Worm (Caenorhabditis elegans) whole organism, mixed stage, embryonic: ENCODE measurements around the gene col-144.
A peak's percentile ranks its signal among the peaks of the same experiment; 100 is the strongest.

Source experiments
- bed-3 ChIP-seq: fragments of 200-800 bp; sonication (Bioruptor generic); optimal IDR thresholded peaks from 3 replicates; lab custom pipeline; 2018; ENCODE audit warnings: mild to moderate bottlenecking, missing genetic modification characterization, moderate library complexity, missing compliant biosample characterization
- blmp-1 ChIP-seq: fragments of 150-350 bp; optimal IDR thresholded peaks from 2 replicates; lab custom pipeline; 2014; ENCODE audit warnings: missing biosample characterization, missing genetic modification characterization
- ceh-39 ChIP-seq: fragments of 150-350 bp; optimal IDR thresholded peaks from 2 replicates; lab custom pipeline; 2014; ENCODE audit warnings: missing biosample characterization, missing genetic modification characterization
- ceh-43 ChIP-seq: fragments of 200-800 bp; sonication (Bioruptor generic); optimal IDR thresholded peaks from 2 replicates; lab custom pipeline; 2018; ENCODE audit warnings: mild to moderate bottlenecking, missing genetic modification characterization, moderate library complexity, missing compliant biosample characterization
- ceh-83 ChIP-seq: fragments of 200-800 bp; sonication (Bioruptor generic); optimal IDR thresholded peaks from 2 replicates; lab custom pipeline; 2018; ENCODE audit warnings: mild to moderate bottlenecking, missing genetic modification characterization, missing compliant biosample characterization
- ces-1 ChIP-seq: fragments of 150-350 bp; optimal IDR thresholded peaks from 2 replicates; lab custom pipeline; 2014; ENCODE audit warnings: missing biosample characterization, missing genetic modification reagents, missing genetic modification characterization
- cnd-1 ChIP-seq: fragments of 200-800 bp; sonication (Bioruptor generic); optimal IDR thresholded peaks from 2 replicates; lab custom pipeline; 2018; ENCODE audit warnings: mild to moderate bottlenecking, missing genetic modification characterization, missing compliant biosample characterization
- drap-1 ChIP-seq: fragments of 200-800 bp; sonication (Bioruptor generic); optimal IDR thresholded peaks from 3 replicates; lab custom pipeline; 2018; ENCODE audit warnings: mild to moderate bottlenecking, missing genetic modification characterization, missing compliant biosample characterization
- elt-1 ChIP-seq: sonication (generic microtip); optimal IDR thresholded peaks from 2 replicates; lab custom pipeline; 2017; ENCODE audit warnings: missing genetic modification characterization, mild to moderate bottlenecking, missing compliant biosample characterization, antibody characterized with exemption, moderate library complexity, borderline replicate concordance; ENCODE audit not compliant: insufficient read depth
- elt-3 ChIP-seq: fragments of 150-350 bp; optimal IDR thresholded peaks from 2 replicates; lab custom pipeline; 2014; ENCODE audit warnings: missing biosample characterization, missing genetic modification characterization
- hlh-1 ChIP-seq: fragments of 150-350 bp; optimal IDR thresholded peaks from 2 replicates; lab custom pipeline; 2014; ENCODE audit warnings: missing biosample characterization, missing genetic modification reagents, missing genetic modification characterization
- lin-32 ChIP-seq: fragments of 200-800 bp; sonication (Bioruptor generic); optimal IDR thresholded peaks from 2 replicates; lab custom pipeline; 2018; ENCODE audit warnings: mild to moderate bottlenecking, missing genetic modification characterization, missing compliant biosample characterization
- nhr-12 ChIP-seq: fragments of 150-350 bp; optimal IDR thresholded peaks from 2 replicates; lab custom pipeline; 2014; ENCODE audit warnings: missing biosample characterization, missing genetic modification characterization
- nhr-237 ChIP-seq: fragments of 150-350 bp; optimal IDR thresholded peaks from 2 replicates; lab custom pipeline; 2014; ENCODE audit warnings: missing biosample characterization, missing genetic modification characterization
- nhr-28 ChIP-seq: fragments of 150-350 bp; optimal IDR thresholded peaks from 2 replicates; lab custom pipeline; 2014; ENCODE audit warnings: missing biosample characterization, missing genetic modification characterization
- pha-4 ChIP-seq: fragments of 150-350 bp; optimal IDR thresholded peaks from 2 replicates; lab custom pipeline; 2018; ENCODE audit warnings: missing biosample characterization, missing genetic modification reagents, missing genetic modification characterization
- sem-2 ChIP-seq: fragments of 200-800 bp; sonication (Bioruptor generic); optimal IDR thresholded peaks from 2 replicates; lab custom pipeline; 2018; ENCODE audit warnings: mild to moderate bottlenecking, missing genetic modification characterization, missing compliant biosample characterization
- snpc-4 ChIP-seq: fragments of 150-350 bp; optimal IDR thresholded peaks from 2 replicates; lab custom pipeline; 2014; ENCODE audit warnings: missing biosample characterization, missing genetic modification characterization
- unc-120 ChIP-seq: sonication (generic microtip); optimal IDR thresholded peaks from 2 replicates; lab custom pipeline; 2017; ENCODE audit warnings: missing genetic modification characterization, missing compliant biosample characterization; ENCODE audit not compliant: poor library complexity, severe bottlenecking
- unc-62 ChIP-seq: fragments of 150-350 bp; optimal IDR thresholded peaks from 2 replicates; lab custom pipeline; 2014; ENCODE audit warnings: missing biosample characterization, missing genetic modification reagents, missing genetic modification characterization
- zip-8 ChIP-seq: fragments of 150-350 bp; optimal IDR thresholded peaks from 2 replicates; lab custom pipeline; 2014; ENCODE audit warnings: missing biosample characterization, missing genetic modification characterization
- ztf-11 ChIP-seq: fragments of 150-350 bp; optimal IDR thresholded peaks from 2 replicates; lab custom pipeline; 2014; ENCODE audit warnings: missing biosample characterization, missing genetic modification characterization

col-144 gene

ce11 chrV:9122004-9122403 lies 38.4 kb downstream of the col-144 start, which contains the start of gene F21C10.13:
Gene F21C10.13, plus strand, starts transcription at chrV:9122304.
- no peak for TF ChIP-seq ztf-11
- no peak for TF ChIP-seq ceh-83 (GFP tag; lab: Kevin White, UChicago)
- no peak for TF ChIP-seq unc-120 (tag; lab: Kevin White, UChicago)
- no peak for TF ChIP-seq zip-8 (tag; lab: Kevin White, UChicago)
- TF ChIP-seq ceh-43, result no peak
- no peak for TF ChIP-seq nhr-28 (tag; lab: Kevin White, UChicago)
- TF ChIP-seq sem-2 (GFP tag; lab: Kevin White, UChicago), result no peak
- no peak for TF ChIP-seq cnd-1 (tag; lab: Kevin White, UChicago)
- no peak for TF ChIP-seq blmp-1 (tag; lab: Kevin White, UChicago)
- TF ChIP-seq nhr-12 (tag; lab: Kevin White, UChicago), result no peak
- no peak for TF ChIP-seq drap-1 (GFP tag; lab: Kevin White, UChicago)
- no peak for TF ChIP-seq nhr-237 (tag; lab: Kevin White, UChicago)
- TF ChIP-seq ces-1 (GFP tag; lab: Kevin White, UChicago), result no peak
- no peak for TF ChIP-seq elt-1 (tag; lab: Kevin White, UChicago)
- TF ChIP-seq elt-3 (tag; lab: Kevin White, UChicago), result no peak
- no peak for TF ChIP-seq unc-62 (GFP tag; lab: Kevin White, UChicago)
- no peak for TF ChIP-seq pha-4 (tag; lab: Kevin White, UChicago)
- no peak for TF ChIP-seq ceh-39 (tag; lab: Kevin White, UChicago)

ce11 chrV:9112467-9112866 lies 48.0 kb downstream of the col-144 start, which contains the start of gene F21C10.7:
Gene F21C10.7, plus strand, starts transcription at chrV:9112767.
- TF ChIP-seq hlh-1 (tag; lab: Kevin White, UChicago), result no peak

- TF ChIP-seq hlh-1 (tag; lab: Kevin White, UChicago) (peak; percentile 43), ceh-39 (tag; lab: Kevin White, UChicago) (no peak), unc-120 (tag; lab: Kevin White, UChicago) (peak; percentile 97), bed-3 (GFP tag; lab: Kevin White, UChicago) (no peak), snpc-4 (tag; lab: Kevin White, UChicago) (no peak), ztf-11 (no peak), lin-32 (GFP tag; lab: Kevin White, UChicago) (no peak), ceh-43 (no peak)
Observed at ce11 chrV:9111957-9112356, 48.5 kb downstream of the col-144 start.
